Worm (Caenorhabditis elegans): ENCODE data around the gene lido-13.
A peak's percentile ranks its signal among the peaks of the same experiment; 100 is the strongest.

The lido-13 gene

ce11 chrII:3055531-3055930 is 1.4 kb upstream of the lido-13 start:
- TF ChIP-seq R02D3.7 (tag; optimal IDR thresholded peaks at IDR 0.05), result no peak
- no peak for TF ChIP-seq unc-62 (GFP tag; optimal IDR thresholded peaks at IDR 0.05)
- no peak for TF ChIP-seq daf-12 (tag; optimal IDR thresholded peaks at IDR 0.05)
- TF ChIP-seq fos-1 (tag; optimal IDR thresholded peaks at IDR 0.05), result no peak
- TF ChIP-seq lin-39 (tag; optimal IDR thresholded peaks at IDR 0.05), result peak; percentile 76
- no peak for TF ChIP-seq nhr-12 (tag; optimal IDR thresholded peaks at IDR 0.05)
- TF ChIP-seq unc-39 (tag; optimal IDR thresholded peaks at IDR 0.05), result no peak
- TF ChIP-seq eor-1 (tag; optimal IDR thresholded peaks at IDR 0.05), result no peak
- TF ChIP-seq zag-1 (tag; optimal IDR thresholded peaks at IDR 0.05), result no peak
- TF ChIP-seq nhr-43 (tag; optimal IDR thresholded peaks at IDR 0.05; ENCODE audit: poor library complexity, severe bottlenecking), result no peak
- TF ChIP-seq hmg-11 (tag; optimal IDR thresholded peaks at IDR 0.05), result peak; percentile 18
- peak; percentile 46 for TF ChIP-seq nfya-1 (tag; optimal IDR thresholded peaks at IDR 0.05; ENCODE audit: insufficient read depth)
- TF ChIP-seq nhr-25 (tag; optimal IDR thresholded peaks at IDR 0.05), result no peak
- TF ChIP-seq nhr-11 (tag; optimal IDR thresholded peaks at IDR 0.05), result no peak

ce11 chrII:3054622-3055021 is 501 bp upstream of the lido-13 start:
- no peak for TF ChIP-seq snpc-4 (tag; optimal IDR thresholded peaks at IDR 0.05)
- TF ChIP-seq zag-1 (tag; optimal IDR thresholded peaks at IDR 0.05), result no peak
- no peak for TF ChIP-seq R02D3.7 (tag; optimal IDR thresholded peaks at IDR 0.05)
- no peak for TF ChIP-seq ceh-82 (tag; optimal IDR thresholded peaks at IDR 0.05)
- TF ChIP-seq lin-39 (tag; optimal IDR thresholded peaks at IDR 0.05), result peak; percentile 30
- TF ChIP-seq nhr-23 (tag; optimal IDR thresholded peaks at IDR 0.05), result no peak
- peak; percentile 72 for TF ChIP-seq hmg-11 (tag; optimal IDR thresholded peaks at IDR 0.05)

DNA sequence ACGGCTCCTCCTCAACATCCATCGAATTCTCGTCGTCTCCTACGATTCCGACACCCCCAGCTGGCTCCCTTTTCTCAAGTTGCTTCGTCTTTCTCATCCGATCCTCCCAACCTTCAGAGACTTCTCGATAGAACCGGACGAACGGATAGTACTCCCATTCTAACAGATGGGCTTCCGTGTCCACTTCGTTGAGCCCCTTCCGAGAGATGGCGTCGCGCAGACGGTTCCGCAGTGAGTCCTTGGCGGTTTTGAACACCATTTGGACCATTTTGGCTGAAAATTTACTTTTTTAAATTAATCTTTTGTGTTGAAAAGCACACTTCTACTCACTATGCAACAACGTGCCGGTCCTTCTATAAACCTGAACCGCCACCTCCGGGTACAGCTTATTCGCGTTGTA is 432 bp downstream of the lido-13 start:
- no peak for TF ChIP-seq pha-4 (tag; optimal IDR thresholded peaks at IDR 0.05)

DNA sequence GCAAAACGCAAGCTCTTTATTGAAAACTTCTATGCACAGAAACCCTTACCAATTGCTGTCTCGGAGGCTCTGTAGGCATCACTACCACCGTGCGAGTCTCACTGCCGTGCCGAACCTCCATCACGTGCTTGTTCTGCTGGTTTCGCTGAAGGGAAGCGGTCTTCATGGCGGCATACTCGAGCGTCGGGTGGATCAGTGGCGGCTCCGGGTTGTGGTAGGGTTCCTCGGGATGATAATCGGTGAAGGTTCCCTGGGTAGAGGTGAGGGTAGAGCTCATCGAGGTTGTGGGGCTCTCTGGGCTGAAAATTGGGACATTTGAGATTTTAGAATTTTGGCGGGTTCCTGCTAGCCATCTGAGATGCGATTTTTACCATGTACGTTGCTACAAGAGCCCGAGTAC is 1.3 kb downstream of the lido-13 start:
- no peak for TF ChIP-seq ztf-4 (tag; optimal IDR thresholded peaks at IDR 0.05)
- TF ChIP-seq nhr-237 (tag; optimal IDR thresholded peaks at IDR 0.05), result no peak
- no peak for TF ChIP-seq fos-1 (tag; optimal IDR thresholded peaks at IDR 0.05)
- TF ChIP-seq aly-2 (tag; optimal IDR thresholded peaks at IDR 0.05), result no peak
- TF ChIP-seq ceh-82 (tag; optimal IDR thresholded peaks at IDR 0.05), result no peak
- no peak for TF ChIP-seq elt-3 (tag; optimal IDR thresholded peaks at IDR 0.05)
- TF ChIP-seq egl-27 (tag; optimal IDR thresholded peaks at IDR 0.05), result no peak
- no peak for TF ChIP-seq nhr-12 (tag; optimal IDR thresholded peaks at IDR 0.05)
- TF ChIP-seq nhr-67 (tag; optimal IDR thresholded peaks at IDR 0.05), result no peak
- no peak for TF ChIP-seq elt-1 (tag; optimal IDR thresholded peaks at IDR 0.05)
- no peak for TF ChIP-seq nhr-43 (tag; optimal IDR thresholded peaks at IDR 0.05; ENCODE audit: poor library complexity, severe bottlenecking)
- no peak for TF ChIP-seq nhr-76 (tag; optimal IDR thresholded peaks at IDR 0.05)
- no peak for TF ChIP-seq nhr-28 (tag; optimal IDR thresholded peaks at IDR 0.05)
- TF ChIP-seq skn-1 (tag; optimal IDR thresholded peaks at IDR 0.05), result no peak
- TF ChIP-seq elt-2 (tag; optimal IDR thresholded peaks at IDR 0.05), result no peak
- no peak for TF ChIP-seq nhr-77 (tag; optimal IDR thresholded peaks at IDR 0.05)
- TF ChIP-seq zag-1 (tag; optimal IDR thresholded peaks at IDR 0.05), result no peak
- TF ChIP-seq hmg-11 (tag; optimal IDR thresholded peaks at IDR 0.05), result no peak
- TF ChIP-seq ama-1 (optimal IDR thresholded peaks at IDR 0.05), result no peak
- no peak for TF ChIP-seq pha-4 (tag; optimal IDR thresholded peaks at IDR 0.05)

DNA sequence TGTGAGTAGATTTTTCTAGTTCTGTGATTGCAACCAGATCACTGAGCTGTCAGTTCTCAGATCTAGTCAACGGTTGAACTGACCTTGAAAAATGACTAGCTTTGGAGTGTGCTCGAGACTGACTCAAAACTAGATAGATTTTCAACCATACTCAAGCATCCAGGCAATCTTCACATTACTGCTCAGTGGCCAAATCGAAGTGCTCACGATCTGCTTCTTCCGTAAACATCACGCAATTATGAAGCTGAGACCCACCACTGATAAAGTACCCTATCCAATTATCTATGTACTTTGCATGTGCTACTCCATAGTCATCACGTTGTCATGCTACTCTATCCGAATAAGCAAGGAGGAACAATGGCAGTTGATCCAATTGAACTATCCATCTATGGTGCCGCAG is 2.8 kb downstream of the lido-13 start:
- TF ChIP-seq egl-27 (tag; optimal IDR thresholded peaks at IDR 0.05), result no peak
- TF ChIP-seq jun-1 (tag; optimal IDR thresholded peaks at IDR 0.05), result no peak
- no peak for TF ChIP-seq ama-1 (optimal IDR thresholded peaks at IDR 0.05)
- TF ChIP-seq nhr-77 (tag; optimal IDR thresholded peaks at IDR 0.05), result no peak
- TF ChIP-seq ZK546.5 (tag; optimal IDR thresholded peaks at IDR 0.05), result no peak
- TF ChIP-seq nhr-43 (tag; optimal IDR thresholded peaks at IDR 0.05; ENCODE audit: poor library complexity, severe bottlenecking), result no peak
- TF ChIP-seq nhr-76 (tag; optimal IDR thresholded peaks at IDR 0.05), result no peak
- TF ChIP-seq elt-1 (tag; optimal IDR thresholded peaks at IDR 0.05), result no peak
- no peak for TF ChIP-seq elt-2 (tag; optimal IDR thresholded peaks at IDR 0.05)
- no peak for TF ChIP-seq aly-2 (tag; optimal IDR thresholded peaks at IDR 0.05)
- no peak for TF ChIP-seq zag-1 (tag; optimal IDR thresholded peaks at IDR 0.05)

DNA sequence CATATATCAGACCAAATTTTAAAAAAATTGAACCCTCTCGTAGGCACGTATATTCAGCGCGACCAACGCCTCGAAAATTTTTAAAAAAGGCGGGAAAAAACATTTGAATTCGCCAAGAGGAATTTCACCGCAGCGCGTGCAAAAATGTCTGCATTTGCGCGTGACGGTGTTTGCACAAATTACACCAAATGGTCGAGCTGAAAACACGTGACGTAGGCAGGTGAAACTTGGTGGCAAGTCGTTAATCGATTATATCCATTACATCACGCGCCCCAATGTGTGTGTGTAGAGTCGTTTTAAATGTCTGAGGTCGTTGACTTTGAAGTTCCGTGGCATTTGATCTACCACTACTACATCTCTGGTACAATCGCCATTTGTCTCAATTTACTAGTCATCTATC is 3.4 kb downstream of the lido-13 start, which contains the start of gene sri-31:
sri-31 (plus strand) TSS at position 301 of the 400 bp plus-strand sequence.
- TF ChIP-seq tbx-2 (tag; optimal IDR thresholded peaks at IDR 0.05), result no peak
- no peak for TF ChIP-seq ceh-82 (tag; optimal IDR thresholded peaks at IDR 0.05)
- no peak for TF ChIP-seq sea-2 (GFP tag; optimal IDR thresholded peaks at IDR 0.05)
- TF ChIP-seq ztf-11 (tag; optimal IDR thresholded peaks at IDR 0.05), result no peak
- no peak for TF ChIP-seq nhr-76 (tag; optimal IDR thresholded peaks at IDR 0.05)
- TF ChIP-seq pqm-1 (tag; optimal IDR thresholded peaks at IDR 0.05), result no peak
- no peak for TF ChIP-seq egl-5 (tag; optimal IDR thresholded peaks at IDR 0.05)
- TF ChIP-seq zag-1 (tag; optimal IDR thresholded peaks at IDR 0.05), result no peak

Measured in whole organism, L3 larva.